Fruit fly (Drosophila melanogaster): ENCODE measurements around the gene for.

DNA sequence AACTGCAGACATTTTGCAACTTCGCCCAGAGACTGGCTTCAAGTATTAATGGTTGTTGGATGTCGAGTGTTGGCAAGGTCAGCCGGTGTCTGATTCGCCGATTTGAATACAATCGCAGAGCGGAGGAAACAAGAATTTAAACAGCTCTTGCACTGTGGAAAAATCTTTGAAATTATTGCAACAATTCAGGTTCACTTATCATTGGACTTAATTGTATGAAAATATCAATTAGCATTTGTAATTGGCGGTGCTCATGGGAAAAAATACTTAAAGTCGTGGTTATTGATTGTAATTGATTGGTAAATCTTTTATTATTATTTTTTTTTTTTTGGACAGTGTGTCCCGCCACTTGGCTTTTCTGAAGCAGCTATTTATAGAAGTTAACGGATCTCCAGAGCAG is 27.3 kb downstream of the for start:
- no peak for TF ChIP-seq CG9705 (GFP tag; optimal IDR thresholded peaks at IDR 0.05)
- TF ChIP-seq CrebA (GFP tag; optimal IDR thresholded peaks at IDR 0.05; ENCODE audit: borderline replicate concordance): no peak
